Worm (Caenorhabditis elegans) whole organism, L4 larva: Measurements from ENCODE around the gene npr-43.

Experiments
- Y5F2A.4 ChIP-seq: fragments of 200-800 bp; sonication (Bioruptor generic); optimal IDR thresholded peaks from 2 replicates; lab custom pipeline; 2018; ENCODE audit warnings: mild to moderate bottlenecking, missing genetic modification characterization, missing compliant biosample characterization
- Y75B8A.6 ChIP-seq: fragments of 200-800 bp; sonication (Bioruptor generic); IDR thresholded peaks from 2 replicates; pipeline ENCODE4 v1.3.6; 2022; ENCODE audit warnings: missing genetic modification reagents, missing genetic modification characterization, missing compliant biosample characterization
- ZK546.5 ChIP-seq, 2 experiments: sonication (generic microtip); optimal IDR thresholded peaks; 2 replicates each; lab custom pipeline; 2017; ENCODE audit warnings: missing biosample characterization in 2 of 2, missing genetic modification characterization in 2 of 2
- aha-1 ChIP-seq: fragments of 150-350 bp; peaks from one replicate; lab custom pipeline; 2014; ENCODE audit warnings: missing biosample characterization, missing genetic modification characterization
- ama-1 ChIP-seq: fragments of 150-350 bp; optimal IDR thresholded peaks from 2 replicates; lab custom pipeline; 2014; ENCODE audit warnings: inconsistent platforms, mixed read lengths
- arid-1 ChIP-seq: fragments of 200-800 bp; sonication (Bioruptor generic); conservative IDR thresholded peaks from 2 replicates; pipeline ENCODE4 v1.3.6; 2022; ENCODE audit warnings: missing genetic modification reagents, missing genetic modification characterization, missing compliant biosample characterization
- ceh-20 ChIP-seq: fragments of 200-800 bp; sonication (Bioruptor generic); IDR thresholded peaks from 2 replicates; pipeline ENCODE4 v1.3.6; 2022; ENCODE audit warnings: missing genetic modification reagents, missing genetic modification characterization, missing compliant biosample characterization
- ceh-32 ChIP-seq: sonication (generic microtip); optimal IDR thresholded peaks from 2 replicates; lab custom pipeline; 2016; ENCODE audit warnings: mild to moderate bottlenecking, missing genetic modification characterization, missing compliant biosample characterization; ENCODE audit not compliant: poor library complexity
- ceh-82 ChIP-seq: sonication (generic microtip); optimal IDR thresholded peaks from 2 replicates; lab custom pipeline; 2017; ENCODE audit warnings: missing biosample characterization, missing genetic modification characterization
- ces-1 ChIP-seq: fragments of 150-350 bp; sonication (generic microtip); optimal IDR thresholded peaks from 4 replicates; lab custom pipeline; 2014; ENCODE audit warnings: missing biosample characterization, missing genetic modification reagents, missing genetic modification characterization
- ctbp-1 ChIP-seq: fragments of 200-800 bp; sonication (Bioruptor generic); IDR thresholded peaks from 2 replicates; pipeline ENCODE4 v1.3.6; 2022; ENCODE audit warnings: missing genetic modification reagents, missing genetic modification characterization, missing compliant biosample characterization
- daf-12 ChIP-seq: fragments of 150-350 bp; optimal IDR thresholded peaks from 2 replicates; lab custom pipeline; 2014; ENCODE audit warnings: missing biosample characterization, missing genetic modification reagents, missing genetic modification characterization
- daf-16 ChIP-seq, 3 experiments: sonication (generic microtip); optimal IDR thresholded peaks; 2 replicates each; lab custom pipeline; 2016 to 2017; ENCODE audit warnings: missing genetic modification characterization in 3 of 3, missing genetic modification reagents in 3 of 3, mild to moderate bottlenecking in 2 of 3, missing compliant biosample characterization in 2 of 3, missing biosample characterization in 1 of 3, moderate library complexity in 1 of 3
- dmd-8 ChIP-seq: fragments of 200-800 bp; sonication (Bioruptor generic); IDR thresholded peaks from 2 replicates; pipeline ENCODE4 v1.3.6; 2022; ENCODE audit warnings: missing genetic modification characterization, missing compliant biosample characterization
- dmd-9 ChIP-seq: fragments of 200-800 bp; sonication (Bioruptor generic); IDR thresholded peaks from 2 replicates; pipeline ENCODE4 v1.3.6; 2022; ENCODE audit warnings: missing genetic modification reagents, missing genetic modification characterization, missing compliant biosample characterization
- fos-1 ChIP-seq: fragments of 150-350 bp; optimal IDR thresholded peaks from 2 replicates; lab custom pipeline; 2014; ENCODE audit warnings: missing biosample characterization, missing genetic modification characterization
- hlh-30 ChIP-seq: sonication (generic microtip); optimal IDR thresholded peaks from 2 replicates; lab custom pipeline; 2017; ENCODE audit warnings: antibody characterized with exemption, mild to moderate bottlenecking, missing genetic modification characterization, missing compliant biosample characterization; ENCODE audit not compliant: insufficient read depth
- lim-7 ChIP-seq: fragments of 200-800 bp; sonication (Bioruptor generic); IDR thresholded peaks from 2 replicates; pipeline ENCODE4 v1.3.6; 2022; ENCODE audit warnings: missing genetic modification characterization, missing compliant biosample characterization
- lin-38 ChIP-seq: fragments of 200-800 bp; sonication (Bioruptor generic); IDR thresholded peaks from 2 replicates; pipeline ENCODE4 v1.3.6; 2022; ENCODE audit warnings: missing genetic modification reagents, missing genetic modification characterization, missing compliant biosample characterization
- lin-39 ChIP-seq: fragments of 150-350 bp; optimal IDR thresholded peaks from 2 replicates; lab custom pipeline; 2014; ENCODE audit warnings: missing biosample characterization, missing genetic modification reagents, missing genetic modification characterization
- lsy-2 ChIP-seq, 2 experiments: fragments of 150-350 bp in 1 of 2; sonication (generic microtip) in 1 of 2; optimal IDR thresholded peaks; 2 replicates each; lab custom pipeline; 2014 to 2017; ENCODE audit warnings: missing biosample characterization in 2 of 2, missing genetic modification characterization in 2 of 2
- madf-5 ChIP-seq, 2 experiments: fragments of 200-800 bp; sonication (Bioruptor generic); IDR thresholded peaks; 2 replicates each; pipeline ENCODE4 v1.3.6; 2022; ENCODE audit warnings: missing compliant biosample characterization in 2 of 2, missing genetic modification characterization in 2 of 2
- mep-1 ChIP-seq: fragments of 150-350 bp; sonication (generic microtip); optimal IDR thresholded peaks from 3 replicates; lab custom pipeline; 2014; ENCODE audit warnings: missing biosample characterization, missing genetic modification characterization
- mes-2 ChIP-seq: sonication (generic microtip); optimal IDR thresholded peaks from 2 replicates; lab custom pipeline; 2016; ENCODE audit warnings: missing genotype, mild to moderate bottlenecking, missing genetic modification characterization, missing compliant biosample characterization; ENCODE audit not compliant: poor library complexity, severe bottlenecking
- mxl-3 ChIP-seq: fragments of 200-800 bp; sonication (Bioruptor generic); optimal IDR thresholded peaks from 2 replicates; lab custom pipeline; 2018; ENCODE audit warnings: mild to moderate bottlenecking, missing genetic modification characterization, missing compliant biosample characterization
- nhr-102 ChIP-seq: sonication (generic microtip); optimal IDR thresholded peaks from 2 replicates; lab custom pipeline; 2016; ENCODE audit warnings: mild to moderate bottlenecking, missing genetic modification characterization, moderate library complexity, missing compliant biosample characterization
- nhr-41 ChIP-seq: fragments of 200-800 bp; sonication (Bioruptor generic); IDR thresholded peaks from 2 replicates; pipeline ENCODE4 v1.3.6; 2022; ENCODE audit warnings: missing genetic modification reagents, missing genetic modification characterization, missing compliant biosample characterization
- nhr-6 ChIP-seq: fragments of 150-350 bp; optimal IDR thresholded peaks from 2 replicates; lab custom pipeline; 2014; ENCODE audit warnings: missing biosample characterization, missing genetic modification characterization
- nhr-76 ChIP-seq: fragments of 150-350 bp; optimal IDR thresholded peaks from 2 replicates; lab custom pipeline; 2014; ENCODE audit warnings: missing biosample characterization, missing genetic modification characterization
- pqm-1 ChIP-seq: sonication (generic microtip); optimal IDR thresholded peaks from 2 replicates; lab custom pipeline; 2017; ENCODE audit warnings: missing biosample characterization, missing genetic modification characterization
- set-16 ChIP-seq: fragments of 200-800 bp; sonication (Bioruptor generic); IDR thresholded peaks from 2 replicates; pipeline ENCODE4 v1.3.6; 2022; ENCODE audit warnings: missing genetic modification reagents, missing genetic modification characterization, missing compliant biosample characterization
- snpc-4 ChIP-seq: fragments of 150-350 bp; optimal IDR thresholded peaks from 2 replicates; lab custom pipeline; 2014; ENCODE audit warnings: missing biosample characterization, missing genetic modification characterization
- spr-1 ChIP-seq: sonication (generic microtip); optimal IDR thresholded peaks from 2 replicates; lab custom pipeline; 2016; ENCODE audit warnings: mild to moderate bottlenecking, missing genetic modification characterization, missing compliant biosample characterization
- spr-3 ChIP-seq: fragments of 200-800 bp; sonication (Bioruptor generic); optimal IDR thresholded peaks from 2 replicates; lab custom pipeline; 2018; ENCODE audit warnings: mild to moderate bottlenecking, missing genetic modification characterization, missing compliant biosample characterization
- tag-97 ChIP-seq: fragments of 200-800 bp; sonication (Bioruptor generic); IDR thresholded peaks from 2 replicates; pipeline ENCODE4 v1.3.6; 2022; ENCODE audit warnings: missing genetic modification characterization, missing compliant biosample characterization
- vab-7 ChIP-seq: fragments of 200-800 bp; sonication (Bioruptor generic); IDR thresholded peaks from 2 replicates; pipeline ENCODE4 v1.3.6; 2022; ENCODE audit warnings: missing genetic modification reagents, missing genetic modification characterization, missing compliant biosample characterization
- zag-1 ChIP-seq: fragments of 150-350 bp; optimal IDR thresholded peaks from 2 replicates; lab custom pipeline; 2014; ENCODE audit warnings: missing biosample characterization, missing genetic modification characterization
- zfp-2 ChIP-seq: sonication (generic microtip); optimal IDR thresholded peaks from 2 replicates; lab custom pipeline; 2016; ENCODE audit warnings: mild to moderate bottlenecking, missing genetic modification characterization, missing compliant biosample characterization
- zip-2 ChIP-seq: fragments of 150-350 bp; optimal IDR thresholded peaks from 2 replicates; lab custom pipeline; 2014; ENCODE audit warnings: missing biosample characterization, missing genetic modification characterization
- ztf-7 ChIP-seq: fragments of 150-350 bp; optimal IDR thresholded peaks from 2 replicates; lab custom pipeline; 2014; ENCODE audit warnings: missing biosample characterization, missing genetic modification characterization

npr-43 gene

ce11 chrV:14414032-14414431, 35.1 kb upstream of the npr-43 start (continued):
- TF ChIP-seq ceh-20 (GFP tag; lab: Robert Waterston, UW) = no peak
- TF ChIP-seq fos-1 (tag; lab: Kevin White, UChicago) = no peak
- no peak for TF ChIP-seq mxl-3 (GFP tag; lab: Kevin White, UChicago)
- peak; percentile 81 for TF ChIP-seq pqm-1 (tag; lab: Kevin White, UChicago)
- no peak for TF ChIP-seq Y75B8A.6 (GFP tag; lab: Robert Waterston, UW)
- TF ChIP-seq, all 104 proteins: peak for 7

- TF ChIP-seq mes-2 = peak; percentile 35
- TF ChIP-seq dmd-9 (GFP tag; lab: Robert Waterston, UW) = no peak
- TF ChIP-seq ctbp-1 (GFP tag; lab: Robert Waterston, UW) = no peak; the same call in 1 of the 2 replicates
- TF ChIP-seq nhr-6 = no peak
- no peak for TF ChIP-seq ceh-32
- TF ChIP-seq vab-7 = no peak
- no peak for TF ChIP-seq zag-1 (tag; lab: Kevin White, UChicago)
- TF ChIP-seq arid-1 (GFP tag; lab: Robert Waterston, UW) = 0 out of 2 replicates have a peak, but pooled peaks have one; percentile 40
- TF ChIP-seq ama-1 = peak; percentile 45
- no peak for TF ChIP-seq ceh-82 (tag; lab: Kevin White, UChicago)
- no peak for TF ChIP-seq ceh-20 (GFP tag; lab: Robert Waterston, UW)
- peak; percentile 35; the same call in 1 of the 2 replicates for TF ChIP-seq lin-38 (GFP tag; lab: Robert Waterston, UW)
- no peak for TF ChIP-seq lsy-2 (tag; optimal IDR thresholded peaks at IDR 0.05; lab: Kevin White, UChicago)
- 0 out of 2 replicates have a peak, but pooled peaks have one; percentile 45 for TF ChIP-seq lim-7 (GFP tag; lab: Robert Waterston, UW)
Observed at ce11 chrV:14411989-14412388, 33.1 kb upstream of the npr-43 start.

- TF ChIP-seq madf-5 (GFP tag; IDR thresholded peaks at IDR 0.05; lab: Robert Waterston, UW) = no peak
- TF ChIP-seq daf-16 (GFP tag; optimal IDR thresholded peaks at IDR 0.05; lab: Kevin White, UChicago) = no peak
- peak; percentile 86 for TF ChIP-seq daf-16 (tag; optimal IDR thresholded peaks at IDR 0.05; lab: Kevin White, UChicago)
- TF ChIP-seq set-16 (GFP tag; lab: Robert Waterston, UW) = no peak
- no peak for TF ChIP-seq ceh-82 (tag; lab: Kevin White, UChicago)
- no peak for TF ChIP-seq ama-1
- TF ChIP-seq hlh-30 (tag; lab: Kevin White, UChicago) = no peak
- no peak for TF ChIP-seq spr-3 (GFP tag; lab: Kevin White, UChicago)
- TF ChIP-seq zip-2 (tag; lab: Kevin White, UChicago) = peak; percentile 39
- no peak for TF ChIP-seq spr-1 (tag; lab: Kevin White, UChicago)
- peak; percentile 21 for TF ChIP-seq ztf-7 (tag; lab: Kevin White, UChicago)
- TF ChIP-seq ces-1 (GFP tag; lab: Kevin White, UChicago) = no peak
Observed at ce11 chrV:14409905-14410304, 31.0 kb upstream of the npr-43 start.

- TF ChIP-seq mep-1 (no peak), snpc-4 (tag; lab: Kevin White, UChicago) (no peak), zfp-2 (tag; lab: Kevin White, UChicago) (no peak)
Observed at ce11 chrV:14408774-14409173, 29.9 kb upstream of the npr-43 start, which contains the start of gene gnrr-2. Gene gnrr-2 (plus strand): TSS chrV:14409074.

ce11 chrV:14405647-14406046, 26.8 kb upstream of the npr-43 start:
- TF ChIP-seq tag-97 = no peak
- TF ChIP-seq mep-1 = no peak
- no peak for TF ChIP-seq nhr-102 (tag; lab: Kevin White, UChicago)
- no peak for TF ChIP-seq ZK546.5 (tag; optimal IDR thresholded peaks at IDR 0.05; lab: Kevin White, UChicago)
- no peak for TF ChIP-seq aha-1 (tag; lab: Kevin White, UChicago)
- TF ChIP-seq Y5F2A.4 (GFP tag; lab: Kevin White, UChicago) = no peak
- no peak for TF ChIP-seq daf-12 (tag; lab: Kevin White, UChicago)
- no peak for TF ChIP-seq lsy-2 (tag; optimal IDR thresholded peaks at IDR 0.05; lab: Kevin White, UChicago)
- TF ChIP-seq spr-3 (GFP tag; lab: Kevin White, UChicago) = no peak
- no peak for TF ChIP-seq nhr-41 (GFP tag; lab: Robert Waterston, UW)
- TF ChIP-seq dmd-8 (GFP tag; lab: Robert Waterston, UW) = no peak
- TF ChIP-seq lin-39 (tag; lab: Kevin White, UChicago) = no peak
- no peak for TF ChIP-seq nhr-76 (tag; lab: Kevin White, UChicago)
